Fruit fly (Drosophila melanogaster): ENCODE results near the gene Jon25Bi.

- TF ChIP-seq bab1 (GFP tag; optimal IDR thresholded peaks at IDR 0.05) (no peak), toe (GFP tag; optimal IDR thresholded peaks at IDR 0.05) (no peak)
These were observed 22.7 kb downstream of the Jon25Bi start, which contains the start of gene hoe1 for dm6 chr2L:4932284-4932683.
